Worm (Caenorhabditis elegans) whole organism, L2 larva: ENCODE measurements around the gene ZK1248.11.

Experiments used
- C34F6.9 ChIP-seq: fragments of 150-350 bp; optimal IDR thresholded peaks from 2 replicates; lab custom pipeline; 2014; ENCODE audit warnings: missing biosample characterization, missing genetic modification characterization
- F13H6.1 ChIP-seq: sonication (generic microtip); optimal IDR thresholded peaks from 2 replicates; lab custom pipeline; 2016; ENCODE audit warnings: missing genetic modification characterization, missing compliant biosample characterization
- R02D3.7 ChIP-seq: fragments of 150-350 bp; optimal IDR thresholded peaks from 2 replicates; lab custom pipeline; 2014; ENCODE audit warnings: missing biosample characterization, missing genetic modification characterization
- Y55F3AM.14 ChIP-seq: fragments of 200-800 bp; sonication (Bioruptor generic); optimal IDR thresholded peaks from 2 replicates; lab custom pipeline; 2018; ENCODE audit warnings: mild to moderate bottlenecking, missing genetic modification characterization, missing compliant biosample characterization
- ama-1 ChIP-seq: fragments of 150-350 bp; optimal IDR thresholded peaks from 2 replicates; lab custom pipeline; 2018; ENCODE audit warnings: inconsistent platforms
- blmp-1 ChIP-seq: sonication (generic microtip); optimal IDR thresholded peaks from 2 replicates; lab custom pipeline; 2017; ENCODE audit warnings: missing genetic modification characterization, mild to moderate bottlenecking, missing compliant biosample characterization, antibody characterized with exemption, moderate library complexity; ENCODE audit not compliant: insufficient read depth
- ceh-16 ChIP-seq: fragments of 150-350 bp; optimal IDR thresholded peaks from 2 replicates; lab custom pipeline; 2014; ENCODE audit warnings: missing biosample characterization, missing genetic modification characterization
- ceh-82 ChIP-seq: fragments of 150-350 bp; optimal IDR thresholded peaks from 2 replicates; lab custom pipeline; 2014; ENCODE audit warnings: missing biosample characterization, missing genetic modification characterization
- crh-2 ChIP-seq: sonication (generic microtip); optimal IDR thresholded peaks from 2 replicates; lab custom pipeline; 2017; ENCODE audit warnings: missing biosample characterization, missing genetic modification characterization
- dmd-4 ChIP-seq: sonication (generic microtip); optimal IDR thresholded peaks from 2 replicates; lab custom pipeline; 2017; ENCODE audit warnings: missing biosample characterization, missing genetic modification characterization
- egl-27 ChIP-seq: sonication (generic microtip); optimal IDR thresholded peaks from 3 replicates; lab custom pipeline; 2017; ENCODE audit warnings: missing biosample characterization, missing genetic modification reagents, missing genetic modification characterization
- elt-1 ChIP-seq: fragments of 150-350 bp; optimal IDR thresholded peaks from 2 replicates; lab custom pipeline; 2014; ENCODE audit warnings: missing biosample characterization, missing genetic modification characterization
- elt-3 ChIP-seq: sonication (generic microtip); optimal IDR thresholded peaks from 2 replicates; lab custom pipeline; 2017; ENCODE audit warnings: missing biosample characterization, missing genetic modification characterization
- fos-1 ChIP-seq: fragments of 150-350 bp; optimal IDR thresholded peaks from 2 replicates; lab custom pipeline; 2014; ENCODE audit warnings: missing biosample characterization, missing genetic modification characterization
- lin-11 ChIP-seq: fragments of 150-350 bp; sonication (generic microtip); optimal IDR thresholded peaks from 2 replicates; lab custom pipeline; 2014; ENCODE audit warnings: missing biosample characterization, missing genetic modification characterization, inconsistent platforms, mixed read lengths
- lin-13 ChIP-seq: fragments of 150-350 bp; optimal IDR thresholded peaks from 2 replicates; lab custom pipeline; 2014; ENCODE audit warnings: missing biosample characterization, missing genetic modification reagents, missing genetic modification characterization
- lsy-2 ChIP-seq, 2 experiments: fragments of 150-350 bp in 1 of 2; sonication (generic microtip) in 1 of 2; optimal IDR thresholded peaks; 2 replicates each; lab custom pipeline; 2014 to 2017; ENCODE audit warnings: missing biosample characterization in 2 of 2, missing genetic modification characterization in 2 of 2
- mab-5 ChIP-seq: fragments of 150-350 bp; optimal IDR thresholded peaks from 2 replicates; lab custom pipeline; 2014; ENCODE audit warnings: missing biosample characterization, missing genetic modification characterization
- mbf-1 ChIP-seq: sonication (generic microtip); optimal IDR thresholded peaks from 2 replicates; lab custom pipeline; 2017; ENCODE audit warnings: missing biosample characterization, missing genetic modification characterization
- nhr-11 ChIP-seq: fragments of 150-350 bp; optimal IDR thresholded peaks from 2 replicates; lab custom pipeline; 2014; ENCODE audit warnings: missing biosample characterization, missing genetic modification characterization
- nhr-129 ChIP-seq: fragments of 150-350 bp; optimal IDR thresholded peaks from 2 replicates; lab custom pipeline; 2014; ENCODE audit warnings: missing biosample characterization, missing genetic modification characterization
- nhr-21 ChIP-seq: fragments of 150-350 bp; optimal IDR thresholded peaks from 2 replicates; lab custom pipeline; 2014; ENCODE audit warnings: missing biosample characterization, missing genetic modification characterization
- nhr-23 ChIP-seq: fragments of 150-350 bp; optimal IDR thresholded peaks from 2 replicates; lab custom pipeline; 2014; ENCODE audit warnings: missing biosample characterization, missing genetic modification reagents, missing genetic modification characterization
- nhr-77 ChIP-seq: fragments of 150-350 bp; optimal IDR thresholded peaks from 2 replicates; lab custom pipeline; 2014; ENCODE audit warnings: missing biosample characterization, missing genetic modification characterization
- peb-1 ChIP-seq: fragments of 150-350 bp; optimal IDR thresholded peaks from 2 replicates; lab custom pipeline; 2014; ENCODE audit warnings: missing biosample characterization, missing genetic modification characterization
- sem-4 ChIP-seq: fragments of 150-350 bp; optimal IDR thresholded peaks from 2 replicates; lab custom pipeline; 2014; ENCODE audit warnings: missing biosample characterization, missing genetic modification reagents, missing genetic modification characterization
- skn-1 ChIP-seq: sonication (generic microtip); optimal IDR thresholded peaks from 2 replicates; lab custom pipeline; 2017; ENCODE audit warnings: missing biosample characterization, missing genetic modification characterization
- sma-3 ChIP-seq: sonication (generic microtip); optimal IDR thresholded peaks from 2 replicates; lab custom pipeline; 2016; ENCODE audit warnings: missing genetic modification reagents, missing genetic modification characterization, missing compliant biosample characterization
- snpc-4 ChIP-seq: fragments of 150-350 bp; optimal IDR thresholded peaks from 2 replicates; lab custom pipeline; 2014; ENCODE audit warnings: missing biosample characterization, missing genetic modification characterization
- unc-55 ChIP-seq: fragments of 150-350 bp; sonication (generic microtip); optimal IDR thresholded peaks from 3 replicates; lab custom pipeline; 2014; ENCODE audit warnings: missing biosample characterization, missing genetic modification reagents, missing genetic modification characterization
- unc-62 ChIP-seq: fragments of 150-350 bp; optimal IDR thresholded peaks from 2 replicates; lab custom pipeline; 2014; ENCODE audit warnings: missing biosample characterization, missing genetic modification reagents, missing genetic modification characterization
- zag-1 ChIP-seq: fragments of 150-350 bp; optimal IDR thresholded peaks from 2 replicates; lab custom pipeline; 2014; ENCODE audit warnings: missing biosample characterization, missing genetic modification characterization
- ztf-1 ChIP-seq: fragments of 200-800 bp; sonication (Bioruptor generic); conservative IDR thresholded peaks from 2 replicates; pipeline ENCODE4 v1.3.6; 2022; ENCODE audit warnings: missing genetic modification characterization, missing compliant biosample characterization
- ztf-11 ChIP-seq: sonication (generic microtip); optimal IDR thresholded peaks from 2 replicates; lab custom pipeline; 2017; ENCODE audit warnings: missing biosample characterization, missing genetic modification characterization
- ztf-4 ChIP-seq: fragments of 150-350 bp; optimal IDR thresholded peaks from 2 replicates; lab custom pipeline; 2014; ENCODE audit warnings: missing biosample characterization, missing genetic modification characterization

Gene ZK1248.11

ce11 chrII:5838453-5838852, 10.1 kb upstream of the ZK1248.11 start, which contains the start of gene ZK1248.15:
TSS of gene ZK1248.15 (minus strand) at chrII:5838553.
- no peak for TF ChIP-seq ceh-82 (tag; lab: Kevin White, UChicago)
- TF ChIP-seq nhr-129 (tag; lab: Kevin White, UChicago): no peak
- no peak for TF ChIP-seq lin-13
- no peak for TF ChIP-seq dmd-4
- no peak for TF ChIP-seq C34F6.9 (tag; lab: Kevin White, UChicago)
- no peak for TF ChIP-seq egl-27 (tag; lab: Kevin White, UChicago)
- TF ChIP-seq zag-1: no peak
- TF ChIP-seq peb-1 (tag; lab: Kevin White, UChicago): no peak
- no peak for TF ChIP-seq elt-1 (tag; lab: Kevin White, UChicago)
- no peak for TF ChIP-seq R02D3.7 (tag; lab: Kevin White, UChicago)
- TF ChIP-seq fos-1 (tag; lab: Kevin White, UChicago): no peak

ce11 chrII:5836153-5836719, 7.8 kb upstream of the ZK1248.11 start, which contains the start of gene fzo-1:
TSS of gene fzo-1 (minus strand) at chrII:5836203.
- peak; percentile 73 for TF ChIP-seq unc-55 (GFP tag; lab: Kevin White, UChicago)
- no peak for TF ChIP-seq ztf-1 (GFP tag; lab: Robert Waterston, UW)
- TF ChIP-seq crh-2 (tag; lab: Kevin White, UChicago): peak; percentile 15
- TF ChIP-seq C34F6.9 (tag; lab: Kevin White, UChicago): peak; percentile 81
- peak in 1 of 2 experiments; percentile 68 for TF ChIP-seq lsy-2 (tag; optimal IDR thresholded peaks at IDR 0.05; lab: Kevin White, UChicago)
- TF ChIP-seq nhr-129 (tag; lab: Kevin White, UChicago): peak; percentile 3
- TF ChIP-seq nhr-11: no peak
- TF ChIP-seq snpc-4: no peak
- peak; percentile 65 for TF ChIP-seq sma-3 (GFP tag; lab: Kevin White, UChicago)
- no peak for TF ChIP-seq unc-62 (GFP tag; lab: Kevin White, UChicago)
- no peak for TF ChIP-seq ama-1
- TF ChIP-seq F13H6.1: peak; percentile 21
- TF ChIP-seq elt-1 (tag; lab: Kevin White, UChicago): no peak

- TF ChIP-seq sem-4 (tag; lab: Kevin White, UChicago) (no peak), skn-1 (tag; lab: Kevin White, UChicago) (no peak), ztf-4 (tag; lab: Kevin White, UChicago) (no peak), nhr-11 (no peak), Y55F3AM.14 (no peak), snpc-4 (no peak), elt-1 (tag; lab: Kevin White, UChicago) (no peak), nhr-77 (tag; lab: Kevin White, UChicago) (no peak), blmp-1 (tag; lab: Kevin White, UChicago) (no peak), sma-3 (GFP tag; lab: Kevin White, UChicago) (no peak), nhr-21 (tag; lab: Kevin White, UChicago) (no peak), lin-13 (no peak), mab-5 (tag; lab: Kevin White, UChicago) (no peak), lin-11 (tag; lab: Kevin White, UChicago) (no peak)
Measured at ce11 chrII:5835146-5835545, 6.8 kb upstream of the ZK1248.11 start.

ce11 chrII:5833136-5833535, 4.8 kb upstream of the ZK1248.11 start, which contains the start of gene gtap-1:
TSS of gene gtap-1 (minus strand) at chrII:5833236.
- TF ChIP-seq dmd-4 (no peak), nhr-23 (no peak), nhr-21 (tag; lab: Kevin White, UChicago) (no peak), elt-3 (tag; lab: Kevin White, UChicago) (no peak), blmp-1 (tag; lab: Kevin White, UChicago) (no peak), mbf-1 (tag; lab: Kevin White, UChicago) (no peak), ztf-11 (tag; lab: Kevin White, UChicago) (no peak)

ce11 chrII:5831373-5831772, 3.0 kb upstream of the ZK1248.11 start:
- no peak for TF ChIP-seq ceh-16 (tag; lab: Kevin White, UChicago)
- TF ChIP-seq fos-1 (tag; lab: Kevin White, UChicago): no peak
- TF ChIP-seq lin-13: no peak
- no peak for TF ChIP-seq crh-2 (tag; lab: Kevin White, UChicago)
- TF ChIP-seq sem-4 (tag; lab: Kevin White, UChicago): no peak
- TF ChIP-seq elt-3 (tag; lab: Kevin White, UChicago): no peak
- no peak for TF ChIP-seq nhr-11
- TF ChIP-seq egl-27 (tag; lab: Kevin White, UChicago): no peak
